Worm (Caenorhabditis elegans) whole organism, L4/young adult: Measurements from ENCODE around the gene Y37D8A.4.

Source experiments
- dao-5 ChIP-seq: sonication (generic microtip); optimal IDR thresholded peaks from 2 replicates; lab custom pipeline; 2016; ENCODE audit warnings: missing genotype, missing genetic modification characterization, moderate library complexity, missing compliant biosample characterization
- him-1 ChIP-seq: sonication (generic microtip); optimal IDR thresholded peaks from 2 replicates; lab custom pipeline; 2016; ENCODE audit warnings: missing genotype, missing genetic modification reagents, missing genetic modification characterization, missing compliant biosample characterization

- no peak for TF ChIP-seq him-1 (tag; lab: Kevin White, UChicago)
- no peak for TF ChIP-seq dao-5 (tag; lab: Kevin White, UChicago)
Observed at ce11 chrIII:12841328-12841727, 2.6 kb upstream of the Y37D8A.4 start.
